Worm (Caenorhabditis elegans) whole organism, L2 larva: ENCODE measurements around the gene B0244.9.

Experiments used
- aly-2 ChIP-seq: fragments of 150-350 bp; optimal IDR thresholded peaks from 2 replicates; lab custom pipeline; 2014; ENCODE audit warnings: missing biosample characterization, missing genetic modification characterization
- nhr-12 ChIP-seq: fragments of 150-350 bp; optimal IDR thresholded peaks from 2 replicates; lab custom pipeline; 2014; ENCODE audit warnings: missing biosample characterization, missing genetic modification characterization
- nhr-21 ChIP-seq: fragments of 150-350 bp; optimal IDR thresholded peaks from 2 replicates; lab custom pipeline; 2014; ENCODE audit warnings: missing biosample characterization, missing genetic modification characterization

- TF ChIP-seq aly-2, result no peak
- peak; percentile 83 for TF ChIP-seq nhr-21
- no peak for TF ChIP-seq nhr-12 (tag; lab: Kevin White, UChicago)
Observed at ce11 chrIII:5710676-5711075, 20.2 kb downstream of the B0244.9 start.
